Fruit fly (Drosophila melanogaster) whole organism, adult: ENCODE measurements around the gene Top1.

Experiments used
- CG11617 ChIP-seq: fragments of 200-800 bp; sonication (Bioruptor generic); optimal IDR thresholded peaks from 2 replicates; lab custom pipeline; 2017; ENCODE audit warnings: mild to moderate bottlenecking, missing biosample characterization, missing genetic modification reagents, missing genetic modification characterization
- Hr96 ChIP-seq: fragments of 200-800 bp; sonication (Bioruptor generic); optimal IDR thresholded peaks from 2 replicates; lab custom pipeline; 2016; ENCODE audit warnings: missing biosample characterization, missing genetic modification characterization
- cic ChIP-seq: fragments of 200-800 bp; sonication (Bioruptor generic); optimal IDR thresholded peaks from 2 replicates; lab custom pipeline; 2017; ENCODE audit warnings: missing biosample characterization, mild to moderate bottlenecking, missing genetic modification characterization, moderate library complexity
- ovo ChIP-seq: fragments of 200-800 bp; sonication (Bioruptor generic); optimal IDR thresholded peaks from 2 replicates; lab custom pipeline; 2016; ENCODE audit warnings: missing biosample characterization, missing genetic modification characterization
- pad ChIP-seq: fragments of 200-800 bp; sonication (Bioruptor generic); optimal IDR thresholded peaks from 3 replicates; lab custom pipeline; 2017; ENCODE audit warnings: missing biosample characterization, missing genetic modification characterization, mild to moderate bottlenecking, moderate library complexity, missing genetic modification reagents

DNA sequence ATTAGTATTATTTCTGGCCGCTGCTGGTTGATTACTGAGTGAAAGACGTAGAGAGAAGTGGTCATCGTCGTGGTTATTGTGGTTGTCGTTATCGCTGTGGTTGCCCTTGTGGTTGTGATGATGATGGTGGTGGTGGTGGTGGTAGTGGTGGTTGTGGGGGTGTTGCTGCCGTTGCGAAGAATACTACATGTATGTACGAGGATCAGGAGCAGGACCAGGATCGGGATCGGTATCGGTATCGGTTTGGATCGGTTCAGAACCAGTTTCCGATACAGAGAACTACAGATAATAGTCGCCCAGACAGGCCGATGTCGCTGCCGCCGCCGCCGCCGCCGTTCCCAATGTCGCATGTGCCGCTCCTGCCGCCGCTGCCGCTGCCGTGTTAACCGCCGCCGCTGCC, 33.4 kb downstream of the Top1 start:
- TF ChIP-seq pad (GFP tag; lab: Kevin White, UChicago) = no peak
- TF ChIP-seq CG11617 (GFP tag; lab: Kevin White, UChicago) = no peak
- no peak for TF ChIP-seq Hr96 (GFP tag; lab: Kevin White, UChicago)
- no peak for TF ChIP-seq cic (GFP tag; lab: Kevin White, UChicago)
- TF ChIP-seq ovo (GFP tag; lab: Kevin White, UChicago) = no peak
